Fruit fly (Drosophila melanogaster): ENCODE measurements around the gene rpk.

Gene rpk

dm6 chr3R:4658991-4659933 lies 13.5 kb downstream of the rpk start, which contains the start of gene smash (continued):
- TF ChIP-seq fkh (GFP tag; optimal IDR thresholded peaks at IDR 0.05) (no peak), CG34406 (GFP tag; optimal IDR thresholded peaks at IDR 0.05) (no peak), Hr38 (GFP tag; optimal IDR thresholded peaks at IDR 0.05) (no peak), CG32006 (GFP tag; optimal IDR thresholded peaks at IDR 0.05) (no peak), fd59A (GFP tag; optimal IDR thresholded peaks at IDR 0.05) (no peak), Eip75B (GFP tag; optimal IDR thresholded peaks at IDR 0.05) (peak; percentile 63), salr (GFP tag; optimal IDR thresholded peaks at IDR 0.05) (peak in 1 of 2 experiments; percentile 9), CG15336 (GFP tag; IDR thresholded peaks at IDR 0.05) (peak; percentile 57), CG11762 (GFP tag; optimal IDR thresholded peaks at IDR 0.05; ENCODE audit: insufficient read depth) (no peak), achi (GFP tag; optimal IDR thresholded peaks at IDR 0.05) (peak; percentile 3), topi (GFP tag; optimal IDR thresholded peaks at IDR 0.05) (peak; percentile 15), CG6792 (GFP tag; optimal IDR thresholded peaks at IDR 0.05) (peak; percentile 27), CG7368 (GFP tag; optimal IDR thresholded peaks at IDR 0.05) (no peak), Eip78C (GFP tag) (peak; percentile 86), CG3919 (GFP tag; optimal IDR thresholded peaks at IDR 0.05) (no peak), svp (GFP tag) (no peak), pdm3 (GFP tag; optimal IDR thresholded peaks at IDR 0.05) (no peak), Gug (GFP tag; IDR thresholded peaks at IDR 0.05) (no peak), CG8319 (GFP tag; optimal IDR thresholded peaks at IDR 0.05) (no peak), dac (GFP tag; optimal IDR thresholded peaks at IDR 0.05) (no peak), spab (GFP tag; optimal IDR thresholded peaks at IDR 0.05) (no peak), CG11294 (GFP tag; IDR thresholded peaks at IDR 0.05) (no peak; the same call in 1 of the 2 replicates), CG6808 (GFP tag; optimal IDR thresholded peaks at IDR 0.05) (peak; percentile 62), fd85E (GFP tag; optimal IDR thresholded peaks at IDR 0.05) (no peak)

dm6 chr3R:4659934-4660353 lies 14.2 kb downstream of the rpk start:
- no peak for TF ChIP-seq CG3919 (GFP tag; optimal IDR thresholded peaks at IDR 0.05)
- TF ChIP-seq fkh (GFP tag; optimal IDR thresholded peaks at IDR 0.05): peak; percentile 90
- TF ChIP-seq CG11294 (GFP tag; IDR thresholded peaks at IDR 0.05): no peak

- peak; percentile 56 for TF ChIP-seq Hr4 (GFP tag; optimal IDR thresholded peaks at IDR 0.05)
- peak; percentile 30 for TF ChIP-seq Eip78C (GFP tag)
- TF ChIP-seq pdm3 (GFP tag; optimal IDR thresholded peaks at IDR 0.05): no peak
- no peak for TF ChIP-seq dsx (GFP tag; optimal IDR thresholded peaks at IDR 0.05; ENCODE audit: poor library complexity, severe bottlenecking)
- TF ChIP-seq CG3919 (GFP tag; optimal IDR thresholded peaks at IDR 0.05): no peak
- no peak for TF ChIP-seq ss (GFP tag; optimal IDR thresholded peaks at IDR 0.05)
- TF ChIP-seq CG6792 (GFP tag; optimal IDR thresholded peaks at IDR 0.05): no peak
- TF ChIP-seq CG10631 (GFP tag; optimal IDR thresholded peaks at IDR 0.05): no peak
- no peak for TF ChIP-seq CG31627 (GFP tag; optimal IDR thresholded peaks at IDR 0.05)
- no peak for TF ChIP-seq Hr39 (GFP tag; optimal IDR thresholded peaks at IDR 0.05)
- no peak for TF ChIP-seq achi (GFP tag; optimal IDR thresholded peaks at IDR 0.05)
- TF ChIP-seq Blimp-1 (GFP tag; optimal IDR thresholded peaks at IDR 0.05): no peak
- no peak for TF ChIP-seq Gug (GFP tag; IDR thresholded peaks at IDR 0.05)
- 0 out of 3 replicates have a peak, but pooled peaks have one; percentile 33 for TF ChIP-seq CG8119 (GFP tag; IDR thresholded peaks at IDR 0.05)
- TF ChIP-seq OdsH (GFP tag; optimal IDR thresholded peaks at IDR 0.05): no peak
- TF ChIP-seq CG7368 (GFP tag; optimal IDR thresholded peaks at IDR 0.05): no peak
- TF ChIP-seq Lpt (GFP tag; optimal IDR thresholded peaks at IDR 0.05): peak; percentile 8
- TF ChIP-seq CG32006 (GFP tag; optimal IDR thresholded peaks at IDR 0.05): peak; percentile 59
- no peak for TF ChIP-seq dac (GFP tag; optimal IDR thresholded peaks at IDR 0.05)
- peak in 1 of 2 experiments; percentile 17 for TF ChIP-seq salr (GFP tag; optimal IDR thresholded peaks at IDR 0.05)
- no peak for TF ChIP-seq CG8319 (GFP tag; optimal IDR thresholded peaks at IDR 0.05)
These were observed 15.9 kb downstream of the rpk start for dm6 chr3R:4661640-4662039.

Data from whole organism, prepupa.